Worm (Caenorhabditis elegans) whole organism, L4 larva: ENCODE results near the gene F52C6.3.

Experiments
- F26F4.8 ChIP-seq: fragments of 200-800 bp; sonication (Bioruptor generic); conservative IDR thresholded peaks from 2 replicates; pipeline ENCODE4 v1.3.6; 2022; ENCODE audit warnings: missing genetic modification characterization, missing compliant biosample characterization
- F49E8.2 ChIP-seq: sonication (generic microtip); optimal IDR thresholded peaks from 2 replicates; lab custom pipeline; 2016; ENCODE audit warnings: missing compliant biosample characterization, mild to moderate bottlenecking, missing genetic modification characterization, borderline replicate concordance
- T26A8.4 ChIP-seq: fragments of 200-800 bp; sonication (Bioruptor generic); IDR thresholded peaks from 2 replicates; pipeline ENCODE4 v1.3.6; 2022; ENCODE audit warnings: missing genetic modification characterization, missing compliant biosample characterization
- Y75B8A.6 ChIP-seq: fragments of 200-800 bp; sonication (Bioruptor generic); IDR thresholded peaks from 2 replicates; pipeline ENCODE4 v1.3.6; 2022; ENCODE audit warnings: missing genetic modification reagents, missing genetic modification characterization, missing compliant biosample characterization
- arid-1 ChIP-seq: fragments of 200-800 bp; sonication (Bioruptor generic); conservative IDR thresholded peaks from 2 replicates; pipeline ENCODE4 v1.3.6; 2022; ENCODE audit warnings: missing genetic modification reagents, missing genetic modification characterization, missing compliant biosample characterization
- ceh-32 ChIP-seq: sonication (generic microtip); optimal IDR thresholded peaks from 2 replicates; lab custom pipeline; 2016; ENCODE audit warnings: mild to moderate bottlenecking, missing genetic modification characterization, missing compliant biosample characterization; ENCODE audit not compliant: poor library complexity
- ceh-62 ChIP-seq: sonication (generic microtip); optimal IDR thresholded peaks from 2 replicates; lab custom pipeline; 2017; ENCODE audit warnings: missing biosample characterization, missing genetic modification characterization
- ceh-82 ChIP-seq: sonication (generic microtip); optimal IDR thresholded peaks from 2 replicates; lab custom pipeline; 2017; ENCODE audit warnings: missing biosample characterization, missing genetic modification characterization
- cey-2 ChIP-seq: sonication (generic microtip); optimal IDR thresholded peaks from 3 replicates; lab custom pipeline; 2017; ENCODE audit warnings: missing genetic modification characterization, mild to moderate bottlenecking, missing compliant biosample characterization, antibody characterized with exemption, borderline replicate concordance; ENCODE audit not compliant: insufficient read depth
- ctbp-1 ChIP-seq: fragments of 200-800 bp; sonication (Bioruptor generic); IDR thresholded peaks from 2 replicates; pipeline ENCODE4 v1.3.6; 2022; ENCODE audit warnings: missing genetic modification reagents, missing genetic modification characterization, missing compliant biosample characterization
- daf-12 ChIP-seq: fragments of 150-350 bp; optimal IDR thresholded peaks from 2 replicates; lab custom pipeline; 2014; ENCODE audit warnings: missing biosample characterization, missing genetic modification reagents, missing genetic modification characterization
- duxl-1 ChIP-seq: sonication (generic microtip); optimal IDR thresholded peaks from 2 replicates; lab custom pipeline; 2016; ENCODE audit warnings: mild to moderate bottlenecking, missing genetic modification characterization, moderate library complexity, missing compliant biosample characterization; ENCODE audit not compliant: poor library complexity
- fkh-10 ChIP-seq: fragments of 150-350 bp; optimal IDR thresholded peaks from 2 replicates; lab custom pipeline; 2014; ENCODE audit warnings: missing biosample characterization, missing genetic modification reagents, missing genetic modification characterization
- gei-8 ChIP-seq: fragments of 200-800 bp; sonication (Bioruptor generic); optimal IDR thresholded peaks from 2 replicates; lab custom pipeline; 2018; ENCODE audit warnings: mild to moderate bottlenecking, missing genetic modification characterization, missing compliant biosample characterization
- lin-13 ChIP-seq: fragments of 150-350 bp; optimal IDR thresholded peaks from 2 replicates; lab custom pipeline; 2014; ENCODE audit warnings: missing biosample characterization, missing genetic modification reagents, missing genetic modification characterization
- lin-15B ChIP-seq: fragments of 150-350 bp; sonication (generic microtip); optimal IDR thresholded peaks from 3 replicates; lab custom pipeline; 2014; ENCODE audit warnings: missing biosample characterization, missing genetic modification characterization
- lin-38 ChIP-seq: fragments of 200-800 bp; sonication (Bioruptor generic); IDR thresholded peaks from 2 replicates; pipeline ENCODE4 v1.3.6; 2022; ENCODE audit warnings: missing genetic modification reagents, missing genetic modification characterization, missing compliant biosample characterization
- lir-3 ChIP-seq: sonication (generic microtip); optimal IDR thresholded peaks from 2 replicates; lab custom pipeline; 2016; ENCODE audit warnings: mild to moderate bottlenecking, missing genetic modification characterization, missing compliant biosample characterization
- lsy-2 ChIP-seq, 2 experiments: fragments of 150-350 bp in 1 of 2; sonication (generic microtip) in 1 of 2; optimal IDR thresholded peaks; 2 replicates each; lab custom pipeline; 2014 to 2017; ENCODE audit warnings: missing biosample characterization in 2 of 2, missing genetic modification characterization in 2 of 2
- mdt-29 ChIP-seq: fragments of 200-800 bp; sonication (Bioruptor generic); IDR thresholded peaks from 2 replicates; pipeline ENCODE4 v1.3.6; 2022; ENCODE audit warnings: missing genetic modification reagents, missing genetic modification characterization, missing compliant biosample characterization
- mep-1 ChIP-seq: fragments of 150-350 bp; sonication (generic microtip); optimal IDR thresholded peaks from 3 replicates; lab custom pipeline; 2014; ENCODE audit warnings: missing biosample characterization, missing genetic modification characterization
- mxl-2 ChIP-seq: fragments of 200-800 bp; sonication (Bioruptor generic); conservative IDR thresholded peaks from 2 replicates; pipeline ENCODE4 v1.3.6; 2022; ENCODE audit warnings: missing genetic modification reagents, missing genetic modification characterization, missing compliant biosample characterization
- mxl-3 ChIP-seq: fragments of 200-800 bp; sonication (Bioruptor generic); optimal IDR thresholded peaks from 2 replicates; lab custom pipeline; 2018; ENCODE audit warnings: mild to moderate bottlenecking, missing genetic modification characterization, missing compliant biosample characterization
- nhr-102 ChIP-seq: sonication (generic microtip); optimal IDR thresholded peaks from 2 replicates; lab custom pipeline; 2016; ENCODE audit warnings: mild to moderate bottlenecking, missing genetic modification characterization, moderate library complexity, missing compliant biosample characterization
- nhr-25 ChIP-seq: sonication (generic microtip); optimal IDR thresholded peaks from 2 replicates; lab custom pipeline; 2017; ENCODE audit warnings: missing genetic modification characterization, mild to moderate bottlenecking, missing compliant biosample characterization, antibody characterized with exemption, moderate library complexity, borderline replicate concordance; ENCODE audit not compliant: insufficient read depth
- nhr-28 ChIP-seq: fragments of 150-350 bp; optimal IDR thresholded peaks from 2 replicates; lab custom pipeline; 2014; ENCODE audit warnings: missing biosample characterization, missing genetic modification characterization
- nhr-41 ChIP-seq: fragments of 200-800 bp; sonication (Bioruptor generic); IDR thresholded peaks from 2 replicates; pipeline ENCODE4 v1.3.6; 2022; ENCODE audit warnings: missing genetic modification reagents, missing genetic modification characterization, missing compliant biosample characterization
- nhr-48 ChIP-seq: sonication (generic microtip); optimal IDR thresholded peaks from 2 replicates; lab custom pipeline; 2016; ENCODE audit warnings: mild to moderate bottlenecking, missing genetic modification characterization, missing compliant biosample characterization
- php-3 ChIP-seq: fragments of 200-800 bp; sonication (Bioruptor generic); IDR thresholded peaks from 2 replicates; pipeline ENCODE4 v1.3.6; 2022; ENCODE audit warnings: missing genetic modification reagents, missing genetic modification characterization, missing compliant biosample characterization
- skn-1 ChIP-seq: fragments of 150-350 bp; optimal IDR thresholded peaks from 2 replicates; lab custom pipeline; 2014; ENCODE audit warnings: missing biosample characterization, missing genetic modification characterization
- snpc-1.2 ChIP-seq: fragments of 200-800 bp; sonication (Bioruptor generic); IDR thresholded peaks from 2 replicates; pipeline ENCODE4 v1.3.6; 2022; ENCODE audit warnings: missing genetic modification reagents, missing genetic modification characterization, missing compliant biosample characterization
- spr-1 ChIP-seq: sonication (generic microtip); optimal IDR thresholded peaks from 2 replicates; lab custom pipeline; 2016; ENCODE audit warnings: mild to moderate bottlenecking, missing genetic modification characterization, missing compliant biosample characterization
- vab-7 ChIP-seq: fragments of 200-800 bp; sonication (Bioruptor generic); IDR thresholded peaks from 2 replicates; pipeline ENCODE4 v1.3.6; 2022; ENCODE audit warnings: missing genetic modification reagents, missing genetic modification characterization, missing compliant biosample characterization
- zag-1 ChIP-seq: fragments of 150-350 bp; optimal IDR thresholded peaks from 2 replicates; lab custom pipeline; 2014; ENCODE audit warnings: missing biosample characterization, missing genetic modification characterization
- zfp-3 ChIP-seq: fragments of 200-800 bp; sonication (Bioruptor generic); conservative IDR thresholded peaks from 2 replicates; pipeline ENCODE4 v1.3.6; 2022; ENCODE audit warnings: missing genetic modification reagents, missing genetic modification characterization, missing compliant biosample characterization
- zip-2 ChIP-seq: fragments of 150-350 bp; optimal IDR thresholded peaks from 2 replicates; lab custom pipeline; 2014; ENCODE audit warnings: missing biosample characterization, missing genetic modification characterization
- ztf-7 ChIP-seq: fragments of 150-350 bp; optimal IDR thresholded peaks from 2 replicates; lab custom pipeline; 2014; ENCODE audit warnings: missing biosample characterization, missing genetic modification characterization

F52C6.3 gene

DNA sequence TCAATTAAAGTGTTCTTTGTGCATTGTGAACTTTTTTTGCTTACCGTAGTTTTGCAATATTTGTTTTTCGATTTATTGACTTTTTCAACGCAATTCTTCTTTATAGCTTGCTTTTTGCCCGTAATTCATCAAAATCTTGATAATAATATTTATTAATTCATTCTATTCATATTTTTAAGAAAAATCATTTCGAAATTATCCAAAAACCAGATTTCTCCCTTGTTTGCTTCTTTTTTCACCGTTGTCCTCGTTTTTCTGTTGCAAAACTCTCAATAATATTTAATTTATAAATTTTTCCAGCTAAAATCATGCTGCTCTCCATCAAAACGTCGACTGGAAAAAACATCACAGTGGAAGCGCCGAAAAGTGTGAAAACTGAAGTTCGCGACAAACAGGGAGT is at the start of gene F52C6.3:
Gene F52C6.3 (plus strand): TSS at position 301 of the 400 bp plus-strand sequence.
- TF ChIP-seq zfp-3 (GFP tag; lab: Robert Waterston, UW) (no peak), nhr-28 (tag; lab: Kevin White, UChicago) (no peak), lin-13 (no peak), skn-1 (tag; lab: Kevin White, UChicago) (no peak), fkh-10 (GFP tag; lab: Kevin White, UChicago) (no peak), mdt-29 (no peak), nhr-25 (tag; lab: Kevin White, UChicago) (no peak), ceh-32 (tag; lab: Kevin White, UChicago) (no peak), lin-38 (no peak), nhr-41 (GFP tag; lab: Robert Waterston, UW) (no peak), lin-15B (no peak), Y75B8A.6 (GFP tag; lab: Robert Waterston, UW) (no peak), php-3 (no peak), zag-1 (tag; lab: Kevin White, UChicago) (no peak)

DNA sequence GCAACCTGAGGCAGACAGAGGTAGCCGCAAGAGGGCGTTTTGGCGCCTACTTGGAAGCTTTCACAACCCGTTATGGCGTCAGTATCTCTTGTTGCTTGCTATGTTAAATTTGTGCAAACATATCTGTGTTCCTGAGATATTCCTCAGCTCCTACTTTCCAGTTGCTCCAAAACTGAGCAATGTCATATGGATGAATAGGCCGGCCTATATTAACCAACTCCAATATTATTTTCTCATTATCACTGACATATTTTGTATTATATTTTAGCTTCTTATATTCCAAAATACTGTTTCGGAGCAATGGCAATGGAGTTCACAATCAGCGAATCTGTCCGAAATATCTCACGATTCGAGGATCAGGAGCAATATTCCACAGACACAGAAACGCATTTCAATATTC is 48.9 kb upstream of the F52C6.3 start, which contains the start of gene math-13:
Gene math-13 (plus strand): TSS at position 301 of the 400 bp plus-strand sequence.
- TF ChIP-seq zfp-3 (GFP tag; lab: Robert Waterston, UW) = no peak
- TF ChIP-seq mxl-3 (GFP tag; lab: Kevin White, UChicago) = no peak
- no peak for TF ChIP-seq nhr-48 (tag; lab: Kevin White, UChicago)
- no peak for TF ChIP-seq lsy-2 (tag; optimal IDR thresholded peaks at IDR 0.05; lab: Kevin White, UChicago)
- TF ChIP-seq snpc-1.2 (GFP tag; lab: Robert Waterston, UW) = no peak
- TF ChIP-seq vab-7 = no peak
- no peak for TF ChIP-seq ceh-82 (tag; lab: Kevin White, UChicago)
- TF ChIP-seq ceh-62 = no peak
- no peak for TF ChIP-seq gei-8 (GFP tag; lab: Kevin White, UChicago)
- TF ChIP-seq ztf-7 (tag; lab: Kevin White, UChicago) = no peak

- TF ChIP-seq mdt-29 (no peak), ceh-62 (no peak), skn-1 (tag; lab: Kevin White, UChicago) (no peak), T26A8.4 (no peak), spr-1 (tag; lab: Kevin White, UChicago) (no peak), mep-1 (tag; lab: Kevin White, UChicago) (no peak), duxl-1 (no peak), F49E8.2 (no peak), ctbp-1 (GFP tag; lab: Robert Waterston, UW) (no peak), daf-12 (tag; lab: Kevin White, UChicago) (no peak), lin-38 (no peak), cey-2 (tag; lab: Kevin White, UChicago) (no peak), lir-3 (no peak), arid-1 (GFP tag; lab: Robert Waterston, UW) (no peak), gei-8 (GFP tag; lab: Kevin White, UChicago) (no peak), ceh-32 (tag; lab: Kevin White, UChicago) (no peak), nhr-102 (no peak), mxl-2 (GFP tag; lab: Robert Waterston, UW) (no peak), zip-2 (tag; lab: Kevin White, UChicago) (no peak), F26F4.8 (GFP tag; lab: Robert Waterston, UW) (no peak)
Measured at ce11 chrII:1878663-1879062, 45.9 kb upstream of the F52C6.3 start, which contains the start of gene math-16. math-16 (minus strand) TSS chrII:1878763.
